Fruit fly (Drosophila melanogaster) whole organism, embryonic: ENCODE data around the gene CG33784.

ENCODE experiments used
- Adf1 ChIP-seq: fragments of 200-800 bp; sonication (Bioruptor generic); IDR thresholded peaks from 2 replicates; pipeline ENCODE4 v1.3.6; 2022; ENCODE audit warnings: missing biosample characterization, missing genetic modification characterization
- Bdp1 ChIP-seq: fragments of 200-800 bp; sonication (Bioruptor generic); optimal IDR thresholded peaks from 3 replicates; lab custom pipeline; 2016; ENCODE audit warnings: missing biosample characterization, missing genetic modification characterization
- CG12219 ChIP-seq: fragments of 200-800 bp; sonication (Bioruptor generic); optimal IDR thresholded peaks from 3 replicates; lab custom pipeline; 2018; ENCODE audit warnings: missing biosample characterization, mild to moderate bottlenecking, missing genetic modification characterization
- CG12769 ChIP-seq: fragments of 200-800 bp; sonication (Bioruptor generic); optimal IDR thresholded peaks from 2 replicates; lab custom pipeline; 2019; ENCODE audit warnings: missing biosample characterization, mild to moderate bottlenecking, missing genetic modification characterization, moderate library complexity
- CG13424 ChIP-seq: fragments of 200-800 bp; sonication (Bioruptor generic); optimal IDR thresholded peaks from 2 replicates; lab custom pipeline; 2019; ENCODE audit warnings: missing biosample characterization, mild to moderate bottlenecking, missing genetic modification characterization, moderate library complexity
- CG1603 ChIP-seq: fragments of 200-800 bp; sonication (Bioruptor generic); optimal IDR thresholded peaks from 2 replicates; lab custom pipeline; 2019; ENCODE audit warnings: missing biosample characterization, mild to moderate bottlenecking, missing genetic modification characterization, moderate library complexity
- CG17829 ChIP-seq: fragments of 200-800 bp; optimal IDR thresholded peaks from 2 replicates; lab custom pipeline; 2019; ENCODE audit warnings: missing biosample characterization, mild to moderate bottlenecking, missing genetic modification characterization, moderate library complexity
- CG18599 ChIP-seq: fragments of 200-800 bp; sonication (Bioruptor generic); optimal IDR thresholded peaks from 3 replicates; lab custom pipeline; 2017; ENCODE audit warnings: missing biosample characterization, missing genetic modification characterization, mild to moderate bottlenecking, moderate library complexity, missing genetic modification reagents
- CG30403 ChIP-seq: fragments of 200-800 bp; sonication (Bioruptor generic); optimal IDR thresholded peaks from 3 replicates; lab custom pipeline; 2016; ENCODE audit warnings: missing biosample characterization, missing genetic modification characterization
- CG34376 ChIP-seq: fragments of 200-800 bp; sonication (Bioruptor generic); optimal IDR thresholded peaks from 2 replicates; lab custom pipeline; 2018; ENCODE audit warnings: missing biosample characterization, mild to moderate bottlenecking, missing genetic modification characterization
- CG4404 ChIP-seq: fragments of 200-800 bp; sonication (Bioruptor generic); IDR thresholded peaks from 2 replicates; pipeline ENCODE4 v1.3.6; 2022; ENCODE audit warnings: missing biosample characterization, missing genetic modification characterization
- CG6854 ChIP-seq: fragments of 200-800 bp; sonication (Bioruptor generic); optimal IDR thresholded peaks from 3 replicates; lab custom pipeline; 2017; ENCODE audit warnings: missing biosample characterization, mild to moderate bottlenecking, missing genetic modification characterization
- CG8281 ChIP-seq: fragments of 200-800 bp; sonication (Bioruptor generic); optimal IDR thresholded peaks from 2 replicates; lab custom pipeline; 2018; ENCODE audit warnings: missing biosample characterization, mild to moderate bottlenecking, missing genetic modification characterization, moderate library complexity
- CG8388 ChIP-seq: fragments of 200-800 bp; sonication (Bioruptor generic); optimal IDR thresholded peaks from 2 replicates; lab custom pipeline; 2019; ENCODE audit warnings: missing biosample characterization, mild to moderate bottlenecking, missing genetic modification characterization, moderate library complexity
- HLH54F ChIP-seq: fragments of 200-800 bp; sonication (Bioruptor generic); optimal IDR thresholded peaks from 3 replicates; lab custom pipeline; 2016; ENCODE audit warnings: missing biosample characterization, missing genetic modification characterization
- Max ChIP-seq: fragments of 200-800 bp; sonication (Bioruptor generic); optimal IDR thresholded peaks from 2 replicates; lab custom pipeline; 2016; ENCODE audit warnings: missing biosample characterization, mild to moderate bottlenecking, missing genetic modification characterization
- Myb ChIP-seq: fragments of 200-800 bp; sonication (Bioruptor generic); optimal IDR thresholded peaks from 2 replicates; lab custom pipeline; 2016; ENCODE audit warnings: missing biosample characterization, missing genetic modification characterization
- NK7.1 ChIP-seq: fragments of 200-800 bp; sonication (Bioruptor generic); optimal IDR thresholded peaks from 3 replicates; lab custom pipeline; 2016; ENCODE audit warnings: missing biosample characterization, missing genetic modification characterization
- Nf-YB ChIP-seq: fragments of 200-800 bp; sonication (Bioruptor generic); optimal IDR thresholded peaks from 3 replicates; lab custom pipeline; 2019; ENCODE audit warnings: missing biosample characterization, mild to moderate bottlenecking, missing genetic modification characterization, moderate library complexity
- Oaz ChIP-seq: fragments of 200-800 bp; sonication (Bioruptor generic); IDR thresholded peaks from 2 replicates; pipeline ENCODE4 v1.3.6; 2022; ENCODE audit warnings: missing biosample characterization, missing genetic modification characterization
- PHDP ChIP-seq: fragments of 200-800 bp; sonication (Bioruptor generic); optimal IDR thresholded peaks from 3 replicates; lab custom pipeline; 2018; ENCODE audit warnings: missing biosample characterization, mild to moderate bottlenecking, missing genetic modification characterization, moderate library complexity
- Pdp1 ChIP-seq, 2 experiments: fragments of 200-800 bp; sonication (Bioruptor generic); optimal IDR thresholded peaks; 3 replicates each; lab custom pipeline; 2016; ENCODE audit warnings: missing biosample characterization in 2 of 2, missing genetic modification characterization in 2 of 2, mild to moderate bottlenecking in 1 of 2, moderate library complexity in 1 of 2
- Ravus ChIP-seq: fragments of 200-800 bp; sonication (Bioruptor generic); IDR thresholded peaks from 2 replicates; pipeline ENCODE4 v1.3.6; 2022; ENCODE audit warnings: missing biosample characterization, missing genetic modification characterization
- Side ChIP-seq: fragments of 200-800 bp; sonication (Bioruptor generic); optimal IDR thresholded peaks from 2 replicates; lab custom pipeline; 2016; ENCODE audit warnings: missing biosample characterization, missing genetic modification characterization
- Six4 ChIP-seq: fragments of 200-800 bp; sonication (Bioruptor generic); optimal IDR thresholded peaks from 2 replicates; lab custom pipeline; 2016; ENCODE audit warnings: missing biosample characterization, missing genetic modification characterization
- Sox100B ChIP-seq: fragments of 200-800 bp; sonication (Bioruptor generic); optimal IDR thresholded peaks from 3 replicates; lab custom pipeline; 2018; ENCODE audit warnings: missing biosample characterization, mild to moderate bottlenecking, missing genetic modification characterization
- Sry-β ChIP-seq: fragments of 200-800 bp; sonication (Bioruptor generic); optimal IDR thresholded peaks from 2 replicates; lab custom pipeline; 2018; ENCODE audit warnings: missing biosample characterization, mild to moderate bottlenecking, missing genetic modification characterization, moderate library complexity
- Sry-δ ChIP-seq: fragments of 200-800 bp; sonication (Bioruptor generic); optimal IDR thresholded peaks from 2 replicates; lab custom pipeline; 2016; ENCODE audit warnings: missing biosample characterization, missing genetic modification characterization
- Usf ChIP-seq: fragments of 200-800 bp; sonication (Bioruptor generic); optimal IDR thresholded peaks from 2 replicates; lab custom pipeline; 2017; ENCODE audit warnings: missing genotype, missing biosample characterization, missing genetic modification characterization
- ab ChIP-seq: fragments of 200-800 bp; sonication (Bioruptor generic); optimal IDR thresholded peaks from 2 replicates; lab custom pipeline; 2016; ENCODE audit warnings: missing biosample characterization, missing genetic modification characterization
- abd-A ChIP-seq: fragments of 200-800 bp; sonication (Bioruptor generic); optimal IDR thresholded peaks from 3 replicates; lab custom pipeline; 2019; ENCODE audit warnings: missing biosample characterization, mild to moderate bottlenecking, missing genetic modification characterization, moderate library complexity
- bcd ChIP-seq: fragments of 200-800 bp; sonication (Bioruptor generic); optimal IDR thresholded peaks from 2 replicates; lab custom pipeline; 2017; ENCODE audit warnings: missing biosample characterization, mild to moderate bottlenecking, missing genetic modification characterization
- chinmo ChIP-seq: fragments of 200-800 bp; sonication (Bioruptor generic); IDR thresholded peaks from 4 replicates; pipeline ENCODE4 v1.3.6; 2022; ENCODE audit warnings: missing biosample characterization, missing genetic modification characterization; ENCODE audit not compliant: partially characterized antibody
- chm ChIP-seq: fragments of 200-800 bp; sonication (Bioruptor generic); IDR thresholded peaks from 2 replicates; pipeline ENCODE4 v1.3.6; 2022; ENCODE audit warnings: missing biosample characterization, missing genetic modification characterization
- croc ChIP-seq: fragments of 200-800 bp; sonication (Bioruptor generic); conservative IDR thresholded peaks from 3 replicates; pipeline ENCODE4 v1.3.6; 2022; ENCODE audit warnings: missing biosample characterization, missing genetic modification characterization
- dmrt99B ChIP-seq: fragments of 200-800 bp; sonication (Bioruptor generic); optimal IDR thresholded peaks from 2 replicates; lab custom pipeline; 2018; ENCODE audit warnings: missing biosample characterization, mild to moderate bottlenecking, missing genetic modification characterization, moderate library complexity
- fd64A ChIP-seq: fragments of 200-800 bp; sonication (Bioruptor generic); optimal IDR thresholded peaks from 3 replicates; lab custom pipeline; 2018; ENCODE audit warnings: missing biosample characterization, mild to moderate bottlenecking, missing genetic modification characterization
- ftz-f1 ChIP-seq: fragments of 200-800 bp; sonication (Bioruptor generic); optimal IDR thresholded peaks from 2 replicates; lab custom pipeline; 2016; ENCODE audit warnings: missing biosample characterization, missing genetic modification characterization
- gcm2 ChIP-seq: fragments of 200-800 bp; sonication (Bioruptor generic); optimal IDR thresholded peaks from 2 replicates; lab custom pipeline; 2016; ENCODE audit warnings: missing biosample characterization, missing genetic modification characterization
- grau ChIP-seq: fragments of 200-800 bp; optimal IDR thresholded peaks from 3 replicates; lab custom pipeline; 2019; ENCODE audit warnings: missing biosample characterization, mild to moderate bottlenecking, missing genetic modification characterization, moderate library complexity
- ham ChIP-seq: fragments of 200-800 bp; sonication (Bioruptor generic); IDR thresholded peaks from 2 replicates; pipeline ENCODE4 v1.3.6; 2022; ENCODE audit warnings: missing biosample characterization, missing genetic modification characterization
- jing ChIP-seq: fragments of 200-800 bp; sonication (Bioruptor generic); optimal IDR thresholded peaks from 2 replicates; lab custom pipeline; 2018; ENCODE audit warnings: missing biosample characterization, mild to moderate bottlenecking, missing genetic modification characterization
- mirr ChIP-seq: fragments of 200-800 bp; sonication (Bioruptor generic); optimal IDR thresholded peaks from 3 replicates; lab custom pipeline; 2018; ENCODE audit warnings: missing biosample characterization, mild to moderate bottlenecking, missing genetic modification characterization
- pum ChIP-seq: fragments of 200-800 bp; sonication (Bioruptor generic); optimal IDR thresholded peaks from 2 replicates; lab custom pipeline; 2016; ENCODE audit warnings: missing biosample characterization, missing genetic modification characterization
- sens ChIP-seq: fragments of 200-800 bp; sonication (Bioruptor generic); peaks from one replicate; lab custom pipeline; 2016; ENCODE audit warnings: missing biosample characterization, missing genetic modification characterization
- sisA ChIP-seq: fragments of 200-800 bp; sonication (Bioruptor generic); IDR thresholded peaks from 2 replicates; pipeline ENCODE4 v1.3.6; 2022; ENCODE audit warnings: missing biosample characterization, missing genetic modification characterization
- ssp ChIP-seq: fragments of 200-800 bp; sonication (Bioruptor generic); IDR thresholded peaks from 2 replicates; pipeline ENCODE4 v1.3.6; 2022; ENCODE audit warnings: missing biosample characterization, missing genetic modification characterization
- tin ChIP-seq: fragments of 200-800 bp; sonication (Bioruptor generic); optimal IDR thresholded peaks from 3 replicates; lab custom pipeline; 2016; ENCODE audit warnings: missing biosample characterization, missing genetic modification characterization
- usp ChIP-seq: fragments of >200 bp; optimal IDR thresholded peaks from 2 replicates; lab custom pipeline; 2017; ENCODE audit warnings: missing biosample characterization, missing genetic modification characterization
- wdn ChIP-seq: fragments of 200-800 bp; sonication (Bioruptor generic); IDR thresholded peaks from 2 replicates; pipeline ENCODE4 v1.3.6; 2022; ENCODE audit warnings: missing biosample characterization, missing genetic modification characterization
- zf30C ChIP-seq: fragments of 200-800 bp; sonication (Bioruptor generic); optimal IDR thresholded peaks from 3 replicates; lab custom pipeline; 2018; ENCODE audit warnings: missing biosample characterization, mild to moderate bottlenecking, missing genetic modification characterization

The CG33784 gene

DNA sequence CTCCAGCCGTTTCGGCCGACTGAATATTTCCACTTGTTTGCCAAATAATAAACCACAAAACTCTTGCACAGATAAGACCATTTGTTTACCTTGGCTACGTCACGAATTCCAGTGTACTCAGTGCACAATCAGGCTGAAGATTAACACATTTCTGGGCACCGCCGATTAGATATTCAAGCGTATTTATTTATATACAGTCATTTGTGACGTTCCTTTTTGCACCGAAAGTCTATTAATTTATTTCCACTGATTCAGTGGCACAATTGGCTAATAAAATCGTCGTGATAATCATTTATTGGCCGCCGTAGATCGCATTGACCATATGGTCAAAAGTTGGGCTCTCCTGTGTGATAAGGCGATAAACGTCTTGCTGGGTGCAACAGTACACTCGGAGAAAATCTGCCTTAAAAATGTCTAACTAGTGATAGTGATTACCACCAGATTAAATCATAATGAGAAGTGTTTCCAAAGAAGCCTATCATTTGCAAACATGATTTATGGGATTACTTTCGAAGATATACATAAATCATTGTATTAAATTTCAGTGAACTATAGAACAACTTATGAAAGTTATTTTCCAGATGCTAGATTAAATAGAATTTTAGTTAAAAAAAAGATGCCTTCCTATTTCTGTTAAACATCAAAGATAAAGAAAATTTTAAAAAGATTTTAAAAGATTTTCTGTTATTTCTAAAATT lies 13.3 kb upstream of the CG33784 start (continued):
- TF ChIP-seq Ravus (GFP tag; lab: Robert Waterston, UW) (no peak), dmrt99B (tag; lab: Kevin White, UChicago) (peak; percentile 19), CG8388 (GFP tag; lab: Kevin White, UChicago) (no peak), ab (GFP tag; lab: Kevin White, UChicago) (no peak), Bdp1 (GFP tag; lab: Kevin White, UChicago) (no peak), grau (tag; lab: Kevin White, UChicago) (peak; percentile 42), Sox100B (peak; percentile 5), Nf-YB (GFP tag; lab: Kevin White, UChicago) (no peak), CG18599 (peak; percentile 41), jing (GFP tag; lab: Kevin White, UChicago) (no peak), CG30403 (GFP tag; lab: Kevin White, UChicago) (peak; percentile 25), pum (GFP tag; lab: Kevin White, UChicago) (no peak), Max (GFP tag; lab: Kevin White, UChicago) (no peak), CG12769 (peak; percentile 48), Side (GFP tag; lab: Kevin White, UChicago) (no peak), bcd (peak; percentile 5), PHDP (tag; lab: Kevin White, UChicago) (peak; percentile 7), ham (no peak), fd64A (GFP tag; lab: Kevin White, UChicago) (no peak), sens (GFP tag; lab: Kevin White, UChicago) (peak; percentile 41), Pdp1 (GFP tag; optimal IDR thresholded peaks at IDR 0.05; lab: Kevin White, UChicago) (no peak), gcm2 (GFP tag; lab: Kevin White, UChicago) (no peak), zf30C (GFP tag; lab: Kevin White, UChicago) (peak; percentile 26), Six4 (GFP tag; lab: Kevin White, UChicago) (no peak), Usf (GFP tag; lab: Kevin White, UChicago) (no peak), usp (GFP tag; lab: Kevin White, UChicago) (no peak), CG17829 (tag; lab: Kevin White, UChicago) (no peak), CG34376 (GFP tag; lab: Kevin White, UChicago) (peak; percentile 89), Oaz (no peak), Adf1 (no peak), ssp (no peak), HLH54F (GFP tag; lab: Kevin White, UChicago) (no peak), Sry-δ (GFP tag; lab: Kevin White, UChicago) (no peak), sisA (GFP tag; lab: Robert Waterston, UW) (no peak), CG1603 (no peak), CG8281 (tag; lab: Kevin White, UChicago) (no peak), chm (GFP tag; lab: Robert Waterston, UW) (no peak), tin (GFP tag; lab: Kevin White, UChicago) (no peak), CG4404 (GFP tag; lab: Robert Waterston, UW) (no peak), CG12219 (GFP tag; lab: Kevin White, UChicago) (peak; percentile 9), abd-A (tag; lab: Kevin White, UChicago) (no peak), NK7.1 (GFP tag; lab: Kevin White, UChicago) (no peak), Sry-β (no peak), CG13424 (tag; lab: Kevin White, UChicago) (peak; percentile 27), Myb (no peak), wdn (no peak), mirr (GFP tag; lab: Kevin White, UChicago) (peak; percentile 95), ftz-f1 (GFP tag; lab: Kevin White, UChicago) (no peak), croc (GFP tag; lab: Robert Waterston, UW) (no peak), chinmo (GFP tag; lab: Robert Waterston, UW) (0 out of 4 replicates have a peak, but pooled peaks have one; percentile 44), CG6854 (peak; percentile 17)
